Worm (Caenorhabditis elegans): ENCODE results near the gene mdmh-35.
A peak's percentile ranks its signal among the peaks of the same experiment; 100 is the strongest.

The mdmh-35 gene

DNA sequence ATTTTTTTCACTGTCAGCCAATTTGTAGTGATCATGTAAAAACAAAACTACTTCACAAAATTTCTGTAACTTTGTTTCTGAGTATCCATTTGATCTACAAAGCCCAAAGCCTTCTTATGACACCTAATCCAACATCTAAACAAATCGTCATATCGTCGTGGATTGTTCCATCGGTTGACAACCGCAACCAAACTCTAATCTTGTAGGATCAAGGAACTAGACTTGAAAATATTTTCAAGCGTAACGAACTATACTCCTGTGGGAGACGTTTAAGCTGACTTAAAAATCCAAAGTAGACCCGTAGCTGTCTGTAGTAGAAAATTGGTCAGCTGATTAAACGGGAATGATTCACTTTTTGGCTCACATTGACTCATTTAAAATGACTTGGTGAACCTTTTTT, 25.9 kb downstream of the mdmh-35 start:
- TF ChIP-seq med-1 (GFP tag; optimal IDR thresholded peaks at IDR 0.05; ENCODE audit: insufficient read depth), result no peak
- no peak for TF ChIP-seq cog-1 (tag; optimal IDR thresholded peaks at IDR 0.05)
- no peak for TF ChIP-seq klf-2 (GFP tag; conservative IDR thresholded peaks at IDR 0.05)
- TF ChIP-seq flt-1 (GFP tag; IDR thresholded peaks at IDR 0.05), result no peak
- TF ChIP-seq ztf-29 (GFP tag; IDR thresholded peaks at IDR 0.05), result no peak
- TF ChIP-seq ref-1 (GFP tag; conservative IDR thresholded peaks at IDR 0.05), result no peak
- no peak for TF ChIP-seq T22C8.4 (GFP tag; IDR thresholded peaks at IDR 0.05)

- TF ChIP-seq ztf-23 (GFP tag; IDR thresholded peaks at IDR 0.05) (no peak), tab-1 (GFP tag; IDR thresholded peaks at IDR 0.05) (no peak), ztf-29 (GFP tag; IDR thresholded peaks at IDR 0.05) (no peak), flt-1 (GFP tag; IDR thresholded peaks at IDR 0.05) (no peak), klf-2 (GFP tag; conservative IDR thresholded peaks at IDR 0.05) (no peak), T22C8.4 (GFP tag; IDR thresholded peaks at IDR 0.05) (no peak), ref-1 (GFP tag; conservative IDR thresholded peaks at IDR 0.05) (no peak), med-1 (GFP tag; optimal IDR thresholded peaks at IDR 0.05; ENCODE audit: insufficient read depth) (no peak), cog-1 (tag; optimal IDR thresholded peaks at IDR 0.05) (no peak)
Measured at ce11 chrII:7827883-7828282, 27.6 kb downstream of the mdmh-35 start.

ce11 chrII:7825107-7825506, 30.4 kb downstream of the mdmh-35 start, which contains the start of gene srw-62:
srw-62 (plus strand) TSS chrII:7825407.
- TF ChIP-seq ztf-29 (GFP tag; IDR thresholded peaks at IDR 0.05) (no peak), ref-1 (GFP tag; conservative IDR thresholded peaks at IDR 0.05) (no peak), ztf-23 (GFP tag; IDR thresholded peaks at IDR 0.05) (no peak), T22C8.4 (GFP tag; IDR thresholded peaks at IDR 0.05) (no peak), klf-2 (GFP tag; conservative IDR thresholded peaks at IDR 0.05) (no peak), flt-1 (GFP tag; IDR thresholded peaks at IDR 0.05) (no peak), cog-1 (tag; optimal IDR thresholded peaks at IDR 0.05) (no peak), tab-1 (GFP tag; IDR thresholded peaks at IDR 0.05) (no peak), med-1 (GFP tag; optimal IDR thresholded peaks at IDR 0.05; ENCODE audit: insufficient read depth) (no peak)

ce11 chrII:7822454-7822853, 33.1 kb downstream of the mdmh-35 start, which contains the start of gene irld-47:
irld-47 (minus strand) TSS chrII:7822554.
- TF ChIP-seq flt-1 (GFP tag; IDR thresholded peaks at IDR 0.05) (no peak), tab-1 (GFP tag; IDR thresholded peaks at IDR 0.05) (no peak), ztf-23 (GFP tag; IDR thresholded peaks at IDR 0.05) (no peak), T22C8.4 (GFP tag; IDR thresholded peaks at IDR 0.05) (no peak), klf-2 (GFP tag; conservative IDR thresholded peaks at IDR 0.05) (no peak), cog-1 (tag; optimal IDR thresholded peaks at IDR 0.05) (no peak), med-1 (GFP tag; optimal IDR thresholded peaks at IDR 0.05; ENCODE audit: insufficient read depth) (no peak), ztf-29 (GFP tag; IDR thresholded peaks at IDR 0.05) (no peak), ref-1 (GFP tag; conservative IDR thresholded peaks at IDR 0.05) (no peak)

- TF ChIP-seq T22C8.4 (GFP tag; IDR thresholded peaks at IDR 0.05) (no peak), ztf-23 (GFP tag; IDR thresholded peaks at IDR 0.05) (no peak), flt-1 (GFP tag; IDR thresholded peaks at IDR 0.05) (no peak), tab-1 (GFP tag; IDR thresholded peaks at IDR 0.05) (no peak), klf-2 (GFP tag; conservative IDR thresholded peaks at IDR 0.05) (no peak), ref-1 (GFP tag; conservative IDR thresholded peaks at IDR 0.05) (no peak), med-1 (GFP tag; optimal IDR thresholded peaks at IDR 0.05; ENCODE audit: insufficient read depth) (no peak), ztf-29 (GFP tag; IDR thresholded peaks at IDR 0.05) (no peak), cog-1 (tag; optimal IDR thresholded peaks at IDR 0.05) (no peak)
Measured at ce11 chrII:7819359-7819758, 36.2 kb downstream of the mdmh-35 start.

- TF ChIP-seq T22C8.4 (GFP tag; IDR thresholded peaks at IDR 0.05) (no peak), klf-2 (GFP tag; conservative IDR thresholded peaks at IDR 0.05) (no peak), ztf-23 (GFP tag; IDR thresholded peaks at IDR 0.05) (no peak), cog-1 (tag; optimal IDR thresholded peaks at IDR 0.05) (no peak), ref-1 (GFP tag; conservative IDR thresholded peaks at IDR 0.05) (no peak), med-1 (GFP tag; optimal IDR thresholded peaks at IDR 0.05; ENCODE audit: insufficient read depth) (no peak), tab-1 (GFP tag; IDR thresholded peaks at IDR 0.05) (no peak), flt-1 (GFP tag; IDR thresholded peaks at IDR 0.05) (no peak), ztf-29 (GFP tag; IDR thresholded peaks at IDR 0.05) (no peak)
Measured at ce11 chrII:7817580-7817979, 37.9 kb downstream of the mdmh-35 start.

DNA sequence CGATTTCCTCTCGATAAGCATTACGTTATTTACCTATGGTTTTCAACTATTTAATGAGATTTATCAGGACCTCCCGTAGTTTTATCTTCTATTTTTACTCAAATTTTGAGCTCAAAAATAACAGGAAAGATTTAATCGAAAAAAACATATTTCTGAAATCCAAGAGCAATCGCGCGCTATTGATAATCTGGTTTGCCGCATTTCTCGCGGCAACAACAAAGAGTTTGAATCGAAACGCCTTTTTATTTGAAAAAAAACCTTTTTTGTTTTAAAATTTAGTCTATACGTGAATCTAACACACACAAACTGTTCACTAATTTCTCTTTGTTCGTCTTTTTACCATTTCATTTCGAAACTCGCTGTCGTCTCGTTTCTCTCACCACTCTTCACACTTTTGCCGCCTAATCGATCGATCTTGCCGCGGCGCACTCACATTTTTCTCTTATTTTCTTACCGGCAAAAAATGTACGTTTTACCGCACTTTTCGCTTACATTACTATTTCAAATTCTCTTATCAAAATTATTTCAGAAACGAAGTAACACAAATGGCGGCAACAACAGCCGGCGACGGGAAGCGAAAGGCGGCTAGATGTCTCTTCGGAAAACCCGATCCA, 39.2 kb downstream of the mdmh-35 start, which contains the start of gene cki-2:
Gene cki-2, plus strand, starts transcription at position 337 of the 614 bp plus-strand sequence.
- TF ChIP-seq T22C8.4 (GFP tag; IDR thresholded peaks at IDR 0.05) (peak; percentile 37; the same call in 1 of the 2 replicates), cog-1 (tag; optimal IDR thresholded peaks at IDR 0.05) (no peak)

- no peak for TF ChIP-seq tab-1 (GFP tag; IDR thresholded peaks at IDR 0.05)
- TF ChIP-seq ztf-29 (GFP tag; IDR thresholded peaks at IDR 0.05), result no peak
- TF ChIP-seq ztf-23 (GFP tag; IDR thresholded peaks at IDR 0.05), result no peak
- no peak for TF ChIP-seq med-1 (GFP tag; optimal IDR thresholded peaks at IDR 0.05; ENCODE audit: insufficient read depth)
- no peak for TF ChIP-seq T22C8.4 (GFP tag; IDR thresholded peaks at IDR 0.05)
- no peak for TF ChIP-seq klf-2 (GFP tag; conservative IDR thresholded peaks at IDR 0.05)
- no peak for TF ChIP-seq flt-1 (GFP tag; IDR thresholded peaks at IDR 0.05)
- no peak for TF ChIP-seq ref-1 (GFP tag; conservative IDR thresholded peaks at IDR 0.05)
- TF ChIP-seq cog-1 (tag; optimal IDR thresholded peaks at IDR 0.05), result no peak
Measured at ce11 chrII:7815406-7815805, 40.1 kb downstream of the mdmh-35 start.

DNA sequence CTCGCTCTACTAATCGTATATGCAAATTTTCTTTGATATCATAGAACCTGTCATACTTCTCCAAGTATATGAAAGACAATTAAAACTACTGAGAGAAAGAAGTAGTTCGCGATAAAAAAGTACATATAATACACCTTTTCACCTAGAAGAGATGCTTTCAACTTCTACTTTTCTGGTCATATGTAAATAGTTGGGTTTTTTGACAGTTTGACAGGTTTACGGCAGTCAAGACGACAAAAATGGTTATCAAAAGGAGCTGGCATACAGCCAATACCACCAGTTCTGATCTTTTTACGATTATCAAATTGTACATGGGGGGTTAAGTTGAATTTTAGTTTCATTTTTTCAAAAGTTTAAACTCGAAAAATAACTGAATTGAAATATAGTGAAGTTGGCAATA, 40.6 kb downstream of the mdmh-35 start:
- TF ChIP-seq ztf-23 (GFP tag; IDR thresholded peaks at IDR 0.05) (no peak), tab-1 (GFP tag; IDR thresholded peaks at IDR 0.05) (no peak), ref-1 (GFP tag; conservative IDR thresholded peaks at IDR 0.05) (no peak), ztf-29 (GFP tag; IDR thresholded peaks at IDR 0.05) (no peak), flt-1 (GFP tag; IDR thresholded peaks at IDR 0.05) (no peak), med-1 (GFP tag; optimal IDR thresholded peaks at IDR 0.05; ENCODE audit: insufficient read depth) (no peak), klf-2 (GFP tag; conservative IDR thresholded peaks at IDR 0.05) (no peak), T22C8.4 (GFP tag; IDR thresholded peaks at IDR 0.05) (no peak), cog-1 (tag; optimal IDR thresholded peaks at IDR 0.05) (no peak)

- TF ChIP-seq T22C8.4 (GFP tag; IDR thresholded peaks at IDR 0.05) (no peak), tab-1 (GFP tag; IDR thresholded peaks at IDR 0.05) (0 out of 2 replicates have a peak, but pooled peaks have one; percentile 32), klf-2 (GFP tag; conservative IDR thresholded peaks at IDR 0.05) (no peak), flt-1 (GFP tag; IDR thresholded peaks at IDR 0.05) (no peak), med-1 (GFP tag; optimal IDR thresholded peaks at IDR 0.05; ENCODE audit: insufficient read depth) (no peak), ztf-23 (GFP tag; IDR thresholded peaks at IDR 0.05) (no peak), cog-1 (tag; optimal IDR thresholded peaks at IDR 0.05) (peak; percentile 57)
Measured at ce11 chrII:7814215-7814614, 41.3 kb downstream of the mdmh-35 start.
